Worm (Caenorhabditis elegans) whole organism, L1 larva: Measurements from ENCODE around the gene H01M10.1.
A peak's percentile ranks its signal among the peaks of the same experiment; 100 is the strongest.

Source experiments
- ama-1 ChIP-seq: fragments of 150-350 bp; optimal IDR thresholded peaks from 2 replicates; lab custom pipeline; 2014
- blmp-1 ChIP-seq: fragments of 150-350 bp; optimal IDR thresholded peaks from 2 replicates; lab custom pipeline; 2014; ENCODE audit warnings: missing biosample characterization, missing genetic modification characterization
- ceh-63 ChIP-seq: fragments of 200-800 bp; sonication (Bioruptor generic); optimal IDR thresholded peaks from 2 replicates; lab custom pipeline; 2018; ENCODE audit warnings: mild to moderate bottlenecking, missing genetic modification characterization, missing compliant biosample characterization
- ceh-82 ChIP-seq, 3 experiments: fragments of 150-350 bp in 1 of 3; sonication (generic microtip) in 2 of 3; optimal IDR thresholded peaks; 2 replicates each; lab custom pipeline; 2014 to 2017; ENCODE audit warnings: missing biosample characterization in 3 of 3, missing genetic modification characterization in 3 of 3
- egl-13 ChIP-seq: sonication (generic microtip); optimal IDR thresholded peaks from 2 replicates; lab custom pipeline; 2016; ENCODE audit warnings: missing genotype, missing genetic modification reagents, missing genetic modification characterization, missing compliant biosample characterization
- egl-27 ChIP-seq, 2 experiments: fragments of 150-350 bp in 1 of 2; sonication (generic microtip); optimal IDR thresholded peaks; 3 replicates each; lab custom pipeline; 2017 to 2018; ENCODE audit warnings: missing biosample characterization in 2 of 2, missing genetic modification characterization in 2 of 2, missing genetic modification reagents in 2 of 2
- elt-2 ChIP-seq: sonication (generic microtip); optimal IDR thresholded peaks from 2 replicates; lab custom pipeline; 2016; ENCODE audit warnings: missing genetic modification characterization, mild to moderate bottlenecking, inconsistent platforms, missing compliant biosample characterization, missing genetic modification reagents
- elt-3 ChIP-seq, 6 experiments: fragments of 150-350 bp in 1 of 6; sonication (generic microtip); optimal IDR thresholded peaks; 2 replicates each; lab custom pipeline; 2017 to 2018; ENCODE audit warnings: missing biosample characterization in 6 of 6, missing genetic modification characterization in 6 of 6, inconsistent platforms in 1 of 6
- ets-5 ChIP-seq: fragments of 200-800 bp; sonication (Bioruptor generic); IDR thresholded peaks from 2 replicates; pipeline ENCODE4 v1.3.6; 2022; ENCODE audit warnings: missing genetic modification characterization, missing compliant biosample characterization
- fkh-10 ChIP-seq: sonication (generic microtip); optimal IDR thresholded peaks from 2 replicates; lab custom pipeline; 2017; ENCODE audit warnings: missing biosample characterization, missing genetic modification reagents, missing genetic modification characterization
- fkh-8 ChIP-seq: sonication (generic microtip); optimal IDR thresholded peaks from 2 replicates; lab custom pipeline; 2016; ENCODE audit warnings: mild to moderate bottlenecking, missing genetic modification characterization, missing compliant biosample characterization
- isw-1 ChIP-seq: fragments of 200-800 bp; sonication (Bioruptor generic); IDR thresholded peaks from 2 replicates; pipeline ENCODE4 v1.3.6; 2022; ENCODE audit warnings: missing genetic modification characterization, missing compliant biosample characterization
- lin-14 ChIP-seq: fragments of 200-800 bp; sonication (Bioruptor generic); optimal IDR thresholded peaks from 2 replicates; lab custom pipeline; 2018; ENCODE audit warnings: mild to moderate bottlenecking, missing genetic modification characterization, moderate library complexity, missing compliant biosample characterization
- lin-35 ChIP-seq, 2 experiments: fragments of 150-350 bp; optimal IDR thresholded peaks; 2 replicates each; lab custom pipeline; 2014; ENCODE audit warnings: missing biosample characterization in 2 of 2, missing genetic modification characterization in 2 of 2, missing genetic modification reagents in 2 of 2
- lsy-2 ChIP-seq, 2 experiments: fragments of 150-350 bp; optimal IDR thresholded peaks; 2 replicates each; lab custom pipeline; 2014; ENCODE audit warnings: missing biosample characterization in 2 of 2, missing genetic modification characterization in 2 of 2
- mep-1 ChIP-seq: fragments of 150-350 bp; optimal IDR thresholded peaks from 2 replicates; lab custom pipeline; 2014; ENCODE audit warnings: missing biosample characterization, missing genetic modification characterization
- nhr-19 ChIP-seq: fragments of 200-800 bp; sonication (Bioruptor generic); conservative IDR thresholded peaks from 2 replicates; pipeline ENCODE4 v1.3.6; 2022; ENCODE audit warnings: missing genetic modification characterization, missing compliant biosample characterization
- nhr-20 ChIP-seq: sonication (generic microtip); optimal IDR thresholded peaks from 2 replicates; lab custom pipeline; 2016; ENCODE audit warnings: mild to moderate bottlenecking, missing genetic modification characterization, missing compliant biosample characterization
- nhr-47 ChIP-seq: sonication (generic microtip); optimal IDR thresholded peaks from 2 replicates; lab custom pipeline; 2016; ENCODE audit warnings: mild to moderate bottlenecking, missing genetic modification characterization, moderate library complexity, missing compliant biosample characterization
- nhr-71 ChIP-seq: sonication (generic microtip); optimal IDR thresholded peaks from 2 replicates; lab custom pipeline; 2016; ENCODE audit warnings: mild to moderate bottlenecking, missing genetic modification characterization, moderate library complexity, missing compliant biosample characterization
- nhr-85 ChIP-seq: sonication (generic microtip); peaks from one replicate; lab custom pipeline; 2016; ENCODE audit warnings: missing genetic modification characterization, inconsistent platforms, missing compliant biosample characterization
- nhr-90 ChIP-seq: sonication (generic microtip); optimal IDR thresholded peaks from 2 replicates; lab custom pipeline; 2016; ENCODE audit warnings: mild to moderate bottlenecking, missing genetic modification characterization, missing compliant biosample characterization; ENCODE audit not compliant: poor library complexity
- pag-3 ChIP-seq: sonication (generic microtip); optimal IDR thresholded peaks from 2 replicates; lab custom pipeline; 2017; ENCODE audit warnings: missing genetic modification characterization, mild to moderate bottlenecking, missing compliant biosample characterization, antibody characterized with exemption, borderline replicate concordance; ENCODE audit not compliant: insufficient read depth
- pax-3 ChIP-seq: fragments of 200-800 bp; sonication (Bioruptor generic); optimal IDR thresholded peaks from 2 replicates; lab custom pipeline; 2018; ENCODE audit warnings: mild to moderate bottlenecking, missing genetic modification characterization, moderate library complexity, missing compliant biosample characterization
- pqm-1 ChIP-seq: sonication (generic microtip); optimal IDR thresholded peaks from 3 replicates; lab custom pipeline; 2017; ENCODE audit warnings: missing biosample characterization, missing genetic modification characterization
- rnt-1 ChIP-seq: sonication (generic microtip); optimal IDR thresholded peaks from 2 replicates; lab custom pipeline; 2016; ENCODE audit warnings: mild to moderate bottlenecking, missing genetic modification characterization, moderate library complexity, missing compliant biosample characterization
- skn-1 ChIP-seq: fragments of 150-350 bp; optimal IDR thresholded peaks from 2 replicates; lab custom pipeline; 2014; ENCODE audit warnings: missing biosample characterization, missing genetic modification characterization
- snpc-4 ChIP-seq: fragments of 150-350 bp; optimal IDR thresholded peaks from 2 replicates; lab custom pipeline; 2014; ENCODE audit warnings: missing biosample characterization, missing genetic modification characterization
- snu-23 ChIP-seq: sonication (generic microtip); optimal IDR thresholded peaks from 2 replicates; lab custom pipeline; 2016; ENCODE audit warnings: missing genetic modification characterization, missing compliant biosample characterization
- sup-37 ChIP-seq: fragments of 200-800 bp; sonication (Bioruptor generic); optimal IDR thresholded peaks from 2 replicates; lab custom pipeline; 2018; ENCODE audit warnings: mild to moderate bottlenecking, missing genetic modification characterization, missing compliant biosample characterization
- unc-130 ChIP-seq: fragments of 150-350 bp; optimal IDR thresholded peaks from 2 replicates; lab custom pipeline; 2017; ENCODE audit warnings: missing biosample characterization, missing genetic modification characterization, inconsistent platforms
- unc-62 ChIP-seq: fragments of 150-350 bp; optimal IDR thresholded peaks from 2 replicates; lab custom pipeline; 2014; ENCODE audit warnings: missing biosample characterization, missing genetic modification reagents, missing genetic modification characterization
- zag-1 ChIP-seq: fragments of 150-350 bp; optimal IDR thresholded peaks from 2 replicates; lab custom pipeline; 2014; ENCODE audit warnings: missing biosample characterization, missing genetic modification characterization

Gene H01M10.1

ce11 chrX:2581828-2582589, 1.6 kb upstream of the H01M10.1 start (continued):
- TF ChIP-seq pag-3 (peak; percentile 76), ets-5 (no peak), blmp-1 (tag; lab: Kevin White, UChicago) (peak; percentile 46), nhr-71 (tag; lab: Kevin White, UChicago) (peak; percentile 70), sup-37 (GFP tag; lab: Kevin White, UChicago) (no peak), lin-14 (GFP tag; lab: Kevin White, UChicago) (peak; percentile 80), nhr-90 (tag; lab: Kevin White, UChicago) (peak; percentile 32), skn-1 (peak; percentile 65), ceh-82 (tag; optimal IDR thresholded peaks at IDR 0.05; lab: Kevin White, UChicago) (no peak), ceh-63 (GFP tag; lab: Kevin White, UChicago) (no peak)

- TF ChIP-seq elt-2 (tag; lab: Kevin White, UChicago) (no peak), snpc-4 (tag; lab: Kevin White, UChicago) (no peak), ama-1 (no peak)
These were observed 2.9 kb downstream of the H01M10.1 start, which contains the start of gene ttr-42 for ce11 chrX:2577442-2577841. TSS of gene ttr-42 (plus strand) at chrX:2577742.

- TF ChIP-seq fkh-8 = peak; percentile 56
- TF ChIP-seq ceh-82 (tag; optimal IDR thresholded peaks at IDR 0.05; lab: Kevin White, UChicago) = peak in 1 of 3 experiments; percentile 53
- no peak for TF ChIP-seq egl-27 (tag; optimal IDR thresholded peaks at IDR 0.05; lab: Kevin White, UChicago)
- TF ChIP-seq rnt-1 (tag; lab: Kevin White, UChicago) = peak; percentile 52
- no peak for TF ChIP-seq egl-13
- TF ChIP-seq ets-5 = no peak
- TF ChIP-seq nhr-85 (tag; lab: Kevin White, UChicago) = no peak
- TF ChIP-seq zag-1 (tag; lab: Kevin White, UChicago) = no peak
- peak; percentile 78 for TF ChIP-seq skn-1
- TF ChIP-seq nhr-71 (tag; lab: Kevin White, UChicago) = peak; percentile 14
- TF ChIP-seq lin-14 (GFP tag; lab: Kevin White, UChicago) = peak; percentile 71
- TF ChIP-seq lsy-2 (tag; optimal IDR thresholded peaks at IDR 0.05; lab: Kevin White, UChicago) = peak in 1 of 2 experiments; percentile 33
- peak; percentile 20 for TF ChIP-seq snu-23
- TF ChIP-seq nhr-47 (tag; lab: Kevin White, UChicago) = peak; percentile 25
These were observed 7.7 kb downstream of the H01M10.1 start, which contains the start of the genes ccd-5 and F52H2.1 for ce11 chrX:2572646-2573149. TSS of gene ccd-5 (minus strand) at chrX:2572653. TSS of gene F52H2.1 (plus strand) at chrX:2573099.

- no peak for TF ChIP-seq fkh-10 (GFP tag; lab: Kevin White, UChicago)
- peak; percentile 15 for TF ChIP-seq snu-23
- peak; percentile 60 for TF ChIP-seq lin-14 (GFP tag; lab: Kevin White, UChicago)
- no peak for TF ChIP-seq ama-1
- peak; percentile 91 for TF ChIP-seq elt-2 (tag; lab: Kevin White, UChicago)
- TF ChIP-seq pax-3 (tag; lab: Kevin White, UChicago) = no peak
- peak; percentile 62 for TF ChIP-seq nhr-20 (tag; lab: Kevin White, UChicago)
- peak; percentile 48 for TF ChIP-seq nhr-85 (tag; lab: Kevin White, UChicago)
- TF ChIP-seq lin-35 (GFP tag; optimal IDR thresholded peaks at IDR 0.05; lab: Kevin White, UChicago) = peak in 1 of 2 experiments; percentile 30
- peak; percentile 35 for TF ChIP-seq nhr-71 (tag; lab: Kevin White, UChicago)
- TF ChIP-seq unc-130 (tag; lab: Kevin White, UChicago) = peak; percentile 14
- TF ChIP-seq nhr-19 (GFP tag; lab: Robert Waterston, UW) = no peak; the same call in 1 of the 2 replicates
- peak; percentile 42 for TF ChIP-seq pqm-1 (tag; lab: Kevin White, UChicago)
- peak; percentile 18 for TF ChIP-seq nhr-90 (tag; lab: Kevin White, UChicago)
These were observed 11.3 kb downstream of the H01M10.1 start for ce11 chrX:2569040-2569439.

- TF ChIP-seq elt-2 (tag; lab: Kevin White, UChicago) = no peak
- TF ChIP-seq lsy-2 (tag; optimal IDR thresholded peaks at IDR 0.05; lab: Kevin White, UChicago) = no peak
- TF ChIP-seq fkh-8 = no peak
- TF ChIP-seq elt-3 (tag; optimal IDR thresholded peaks at IDR 0.05; lab: Kevin White, UChicago) = peak in 5 of 6 experiments; percentile 62 to 93 (median 68)
- no peak for TF ChIP-seq isw-1 (GFP tag; lab: Robert Waterston, UW)
- peak; percentile 19 for TF ChIP-seq mep-1 (tag; lab: Kevin White, UChicago)
- TF ChIP-seq nhr-19 (GFP tag; lab: Robert Waterston, UW) = peak; percentile 53
- peak; percentile 30 for TF ChIP-seq snu-23
- TF ChIP-seq egl-27 (tag; optimal IDR thresholded peaks at IDR 0.05; lab: Kevin White, UChicago) = no peak
- peak; percentile 28 for TF ChIP-seq blmp-1 (tag; lab: Kevin White, UChicago)
- TF ChIP-seq unc-62 = no peak
- peak; percentile 63 for TF ChIP-seq lin-14 (GFP tag; lab: Kevin White, UChicago)
- peak; percentile 25 for TF ChIP-seq nhr-71 (tag; lab: Kevin White, UChicago)
- TF ChIP-seq nhr-20 (tag; lab: Kevin White, UChicago) = peak; percentile 26
These were observed 12.6 kb downstream of the H01M10.1 start for ce11 chrX:2567761-2568160.
